Fruit fly (Drosophila melanogaster) Kc167 (cell line): ENCODE measurements around the gene CG31909.

Experiments
- Myc ChIP-seq: fragments of >200 bp; optimal IDR thresholded peaks from 2 replicates; lab custom pipeline; 2017; ENCODE audit warnings: missing external identifiers
- Sin3A ChIP-seq: fragments of >200 bp; optimal IDR thresholded peaks from 2 replicates; lab custom pipeline; 2018; ENCODE audit warnings: missing external identifiers
- insv ChIP-seq: fragments of >200 bp; optimal IDR thresholded peaks from 3 replicates; lab custom pipeline; 2018; ENCODE audit warnings: missing external identifiers
- psq ChIP-seq: fragments of >200 bp; optimal IDR thresholded peaks from 2 replicates; lab custom pipeline; 2017; ENCODE audit warnings: missing external identifiers

The CG31909 gene

dm6 chr2L:7304331-7304730, 47.0 kb downstream of the CG31909 start:
- TF ChIP-seq Sin3A (lab: Kevin White, UChicago) (no peak), insv (lab: Kevin White, UChicago) (no peak), psq (no peak), Myc (lab: Kevin White, UChicago) (no peak)

dm6 chr2L:7306782-7307181, 49.5 kb downstream of the CG31909 start, which contains the start of gene wg:
Gene wg (plus strand): TSS chr2L:7307159.
- TF ChIP-seq Myc (lab: Kevin White, UChicago) (no peak), insv (lab: Kevin White, UChicago) (no peak), psq (no peak)
